Worm (Caenorhabditis elegans): ENCODE measurements around the gene sumv-1.

The sumv-1 gene

DNA sequence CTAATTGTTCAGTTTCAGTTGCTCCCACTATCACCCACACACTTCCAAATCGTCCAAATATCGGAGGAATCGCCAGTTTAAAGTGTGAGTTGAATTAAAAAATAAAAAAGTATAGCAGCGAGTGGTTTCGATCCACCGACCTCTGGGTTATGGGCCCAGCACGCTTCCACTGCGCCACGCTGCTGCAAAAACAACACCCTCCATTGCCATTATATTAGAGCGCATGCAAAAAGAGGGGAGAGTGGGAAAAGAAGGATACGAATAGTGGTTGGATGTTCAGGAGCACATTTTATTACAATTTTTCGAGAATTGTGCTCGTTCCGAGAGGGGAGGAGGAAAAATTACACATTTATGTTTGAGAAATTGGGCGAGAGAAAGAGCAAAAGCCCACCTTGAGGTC, 40.9 kb upstream of the sumv-1 start (continued):
- TF ChIP-seq snpc-4 (GFP tag; optimal IDR thresholded peaks at IDR 0.05) (peak; percentile 64), snpc-4 (tag; optimal IDR thresholded peaks at IDR 0.05) (peak in 2 of 4 experiments; percentile 55 to 57), F52B5.7 (tag; optimal IDR thresholded peaks at IDR 0.05) (peak; percentile 82), nhr-179 (tag; optimal IDR thresholded peaks at IDR 0.05) (peak; percentile 5), F10E7.11 (tag; optimal IDR thresholded peaks at IDR 0.05) (peak; percentile 57)

DNA sequence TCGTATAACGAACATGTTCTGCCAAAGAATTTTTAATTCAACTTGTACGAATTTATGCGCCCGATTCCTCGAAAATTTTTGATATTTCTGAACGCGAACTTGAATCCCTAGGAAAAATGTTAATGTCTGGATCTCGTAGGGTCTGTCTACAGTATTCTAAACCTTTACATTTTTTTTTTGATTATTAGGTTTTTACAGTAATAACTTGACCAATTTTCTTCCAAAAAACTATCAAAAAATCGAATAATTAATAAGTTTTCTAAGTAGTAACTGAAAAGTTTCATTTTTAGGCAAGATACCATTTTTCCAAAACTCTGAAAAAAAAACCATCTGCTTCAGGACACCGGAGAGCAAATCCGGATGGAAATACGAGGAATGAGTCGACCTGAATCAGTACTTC, 40.3 kb upstream of the sumv-1 start:
- TF ChIP-seq attf-5 (GFP tag; optimal IDR thresholded peaks at IDR 0.05), result no peak
- TF ChIP-seq tbp1 (GFP tag; optimal IDR thresholded peaks at IDR 0.05), result no peak
- no peak for TF ChIP-seq snpc-1.3 (tag; optimal IDR thresholded peaks at IDR 0.05; ENCODE audit: insufficient read depth)
- no peak for TF ChIP-seq F10E7.11 (tag; optimal IDR thresholded peaks at IDR 0.05)
- no peak for TF ChIP-seq egl-44 (GFP tag; IDR thresholded peaks at IDR 0.05)
- no peak for TF ChIP-seq ekl-4 (GFP tag; IDR thresholded peaks at IDR 0.05)
- TF ChIP-seq atf-7 (tag; optimal IDR thresholded peaks at IDR 0.05), result no peak
- no peak for TF ChIP-seq K11D2.4 (GFP tag; IDR thresholded peaks at IDR 0.05)
- TF ChIP-seq ztf-26 (tag; optimal IDR thresholded peaks at IDR 0.05), result no peak
- no peak for TF ChIP-seq bed-2 (GFP tag; IDR thresholded peaks at IDR 0.05)
- no peak for TF ChIP-seq sdz-38 (tag; optimal IDR thresholded peaks at IDR 0.05)
- no peak for TF ChIP-seq C17E4.6 (GFP tag; IDR thresholded peaks at IDR 0.05)
- no peak for TF ChIP-seq Y95B8A.8 (GFP tag; IDR thresholded peaks at IDR 0.05)
- no peak for TF ChIP-seq tlf-1 (GFP tag; optimal IDR thresholded peaks at IDR 0.05)
- TF ChIP-seq rcor-1 (GFP tag; IDR thresholded peaks at IDR 0.05), result no peak

DNA sequence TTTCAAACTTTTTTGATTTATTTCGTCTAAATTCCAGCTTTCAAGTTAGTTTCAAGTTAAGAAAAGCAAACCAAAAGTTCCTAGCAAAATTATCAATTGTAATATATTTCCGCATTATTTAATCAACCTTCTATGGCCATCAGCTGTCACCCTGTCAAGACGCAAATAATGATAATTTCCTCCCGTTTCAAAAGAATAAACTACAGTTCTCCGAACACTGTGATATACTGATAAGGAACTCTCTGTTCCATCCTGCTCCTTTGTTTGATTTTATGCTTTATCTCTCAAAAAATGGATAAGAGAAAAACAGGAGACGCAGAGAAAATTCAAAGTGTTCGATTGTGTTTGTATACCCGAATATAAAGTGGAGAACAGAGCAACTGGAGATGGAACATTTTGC, 37.3 kb upstream of the sumv-1 start:
- no peak for TF ChIP-seq lin-40 (tag; optimal IDR thresholded peaks at IDR 0.05)
- TF ChIP-seq madf-3 (GFP tag; IDR thresholded peaks at IDR 0.05), result no peak
- TF ChIP-seq nfya-1 (tag; optimal IDR thresholded peaks at IDR 0.05; ENCODE audit: borderline replicate concordance, insufficient read depth), result no peak
- TF ChIP-seq F10E7.11 (tag; optimal IDR thresholded peaks at IDR 0.05), result no peak
- TF ChIP-seq hmg-1.2 (GFP tag; IDR thresholded peaks at IDR 0.05), result peak; percentile 22; the same call in 1 of the 2 replicates
- no peak for TF ChIP-seq xnd-1 (tag; optimal IDR thresholded peaks at IDR 0.05)
- TF ChIP-seq nhr-80 (tag; optimal IDR thresholded peaks at IDR 0.05), result peak; percentile 76

DNA sequence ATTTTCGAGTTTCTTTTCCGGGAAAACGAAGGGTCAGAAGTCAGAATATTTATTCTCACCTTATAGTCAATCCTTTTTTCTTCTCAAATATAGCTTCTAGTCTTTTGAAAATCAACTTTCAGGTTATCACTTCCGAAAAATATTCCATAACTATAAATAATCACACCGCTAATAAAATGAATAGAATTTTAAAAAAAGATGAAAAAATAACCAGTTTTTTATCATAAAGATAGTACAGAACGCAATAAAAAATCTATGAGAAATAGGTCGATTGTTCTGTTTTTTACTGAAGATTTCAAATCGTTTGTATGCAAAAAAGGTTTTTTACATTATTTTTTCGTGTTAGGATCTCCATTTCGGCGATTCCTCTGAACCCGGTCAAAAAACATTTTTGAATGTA, 36.2 kb upstream of the sumv-1 start:
- TF ChIP-seq K12H6.12 (tag; optimal IDR thresholded peaks at IDR 0.05) (no peak), F23B12.7 (tag; optimal IDR thresholded peaks at IDR 0.05; ENCODE audit: insufficient read depth) (no peak), F37B4.10 (GFP tag; IDR thresholded peaks at IDR 0.05) (no peak), lag-1 (GFP tag; IDR thresholded peaks at IDR 0.05) (no peak), K11D2.4 (GFP tag; IDR thresholded peaks at IDR 0.05) (no peak), Y53F4B.3 (GFP tag; IDR thresholded peaks at IDR 0.05) (no peak), F52B5.7 (tag; optimal IDR thresholded peaks at IDR 0.05) (no peak), nhr-120 (GFP tag; IDR thresholded peaks at IDR 0.05) (no peak), aptf-3 (GFP tag; IDR thresholded peaks at IDR 0.05) (no peak), attf-3 (GFP tag; conservative IDR thresholded peaks at IDR 0.05) (no peak), nfya-1 (tag; optimal IDR thresholded peaks at IDR 0.05; ENCODE audit: borderline replicate concordance, insufficient read depth) (no peak), tlf-1 (GFP tag; optimal IDR thresholded peaks at IDR 0.05) (no peak), attf-6 (GFP tag; IDR thresholded peaks at IDR 0.05) (no peak)

Measured in whole organism, young adult.